Fruit fly (Drosophila melanogaster) whole organism, prepupa: ENCODE data around the gene CG13014.

Experiments
- Blimp-1 ChIP-seq: fragments of 200-800 bp; sonication (Bioruptor generic); optimal IDR thresholded peaks from 3 replicates; lab custom pipeline; 2017; ENCODE audit warnings: missing biosample characterization, missing genetic modification characterization, mild to moderate bottlenecking, moderate library complexity, missing genetic modification reagents
- CG11902 ChIP-seq: fragments of 200-800 bp; sonication (Bioruptor generic); optimal IDR thresholded peaks from 3 replicates; lab custom pipeline; 2016; ENCODE audit warnings: missing biosample characterization, missing genetic modification characterization
- CG1621 ChIP-seq: fragments of 200-800 bp; sonication (Bioruptor generic); optimal IDR thresholded peaks from 3 replicates; lab custom pipeline; 2018; ENCODE audit warnings: missing biosample characterization, mild to moderate bottlenecking, missing genetic modification characterization
- CG32006 ChIP-seq: fragments of 200-800 bp; sonication (Bioruptor generic); optimal IDR thresholded peaks from 3 replicates; lab custom pipeline; 2017; ENCODE audit warnings: missing biosample characterization, mild to moderate bottlenecking, missing genetic modification characterization
- CG3919 ChIP-seq: fragments of 200-800 bp; sonication (Bioruptor generic); optimal IDR thresholded peaks from 3 replicates; lab custom pipeline; 2016; ENCODE audit warnings: missing biosample characterization, missing genetic modification characterization
- Eip75B ChIP-seq: fragments of 200-800 bp; sonication (Bioruptor generic); optimal IDR thresholded peaks from 3 replicates; lab custom pipeline; 2016; ENCODE audit warnings: missing biosample characterization, missing genetic modification characterization
- Hr38 ChIP-seq: sonication (Bioruptor generic); optimal IDR thresholded peaks from 2 replicates; lab custom pipeline; 2016; ENCODE audit warnings: missing biosample characterization, missing genetic modification characterization
- Hr39 ChIP-seq: fragments of 200-800 bp; sonication (Bioruptor generic); optimal IDR thresholded peaks from 2 replicates; lab custom pipeline; 2016; ENCODE audit warnings: missing biosample characterization, missing genetic modification characterization
- Lpt ChIP-seq: fragments of 200-800 bp; sonication (Bioruptor generic); optimal IDR thresholded peaks from 3 replicates; lab custom pipeline; 2016; ENCODE audit warnings: missing biosample characterization, missing genetic modification characterization
- Met ChIP-seq: fragments of 200-800 bp; sonication (Bioruptor generic); optimal IDR thresholded peaks from 3 replicates; lab custom pipeline; 2016; ENCODE audit warnings: missing biosample characterization, missing genetic modification characterization
- OdsH ChIP-seq: fragments of 200-800 bp; sonication (Bioruptor generic); optimal IDR thresholded peaks from 3 replicates; lab custom pipeline; 2016; ENCODE audit warnings: missing biosample characterization, missing genetic modification characterization
- dac ChIP-seq: fragments of 200-800 bp; sonication (Bioruptor generic); optimal IDR thresholded peaks from 2 replicates; lab custom pipeline; 2017; ENCODE audit warnings: missing biosample characterization, mild to moderate bottlenecking, missing genetic modification characterization
- vri ChIP-seq: fragments of 200-800 bp; sonication (Bioruptor generic); optimal IDR thresholded peaks from 3 replicates; lab custom pipeline; 2016; ENCODE audit warnings: missing biosample characterization, mild to moderate bottlenecking, missing genetic modification characterization

- peak; percentile 61 for TF ChIP-seq CG32006 (GFP tag; lab: Kevin White, UChicago)
- no peak for TF ChIP-seq dac (GFP tag; lab: Kevin White, UChicago)
- TF ChIP-seq CG3919 (GFP tag; lab: Kevin White, UChicago) = no peak
- TF ChIP-seq Met = no peak
- no peak for TF ChIP-seq vri (GFP tag; lab: Kevin White, UChicago)
- no peak for TF ChIP-seq Hr38 (GFP tag; lab: Kevin White, UChicago)
- TF ChIP-seq Blimp-1 = no peak
- no peak for TF ChIP-seq CG11902
- no peak for TF ChIP-seq Hr39 (GFP tag; lab: Kevin White, UChicago)
- peak; percentile 46 for TF ChIP-seq OdsH
- no peak for TF ChIP-seq CG1621
- peak; percentile 29 for TF ChIP-seq Eip75B
- no peak for TF ChIP-seq Lpt (GFP tag; lab: Kevin White, UChicago)
Observed at dm6 chrX:16579978-16580377, 7.7 kb upstream of the CG13014 start.
